Fruit fly (Drosophila melanogaster) Kc167 (cell line): ENCODE measurements around the gene CG5892.

ENCODE experiments used
- h ChIP-seq: fragments of >200 bp; optimal IDR thresholded peaks from 3 replicates; lab custom pipeline; 2018; ENCODE audit warnings: missing external identifiers
- psq ChIP-seq: fragments of >200 bp; optimal IDR thresholded peaks from 2 replicates; lab custom pipeline; 2017; ENCODE audit warnings: missing external identifiers

dm6 chr3R:21289071-21289613 lies 46.7 kb downstream of the CG5892 start:
- TF ChIP-seq h (lab: Kevin White, UChicago) (no peak), psq (lab: Kevin White, UChicago) (no peak)
